Fruit fly (Drosophila melanogaster): ENCODE measurements around the gene CG15362.

DNA sequence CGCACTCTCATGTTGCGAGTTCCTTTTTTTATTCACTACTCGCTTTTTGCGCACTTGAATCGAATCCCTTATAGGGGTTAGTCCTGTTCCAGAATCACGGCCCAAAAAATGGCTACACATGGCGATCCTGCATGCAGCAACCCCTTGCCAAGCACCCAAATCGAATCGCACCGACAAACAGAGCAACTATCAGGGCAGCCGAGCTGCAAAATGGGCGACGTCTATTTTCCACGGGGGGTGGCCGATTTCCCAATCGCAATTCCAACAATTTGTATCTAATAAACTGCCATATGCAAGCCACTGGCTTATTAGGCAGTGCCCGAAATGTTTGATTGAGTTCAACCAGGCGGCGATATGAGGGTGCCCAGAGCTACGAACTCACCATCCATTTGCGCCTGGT lies 13.7 kb upstream of the CG15362 start:
- no peak for TF ChIP-seq CG3032 (tag; optimal IDR thresholded peaks at IDR 0.05)
- TF ChIP-seq CG6854 (GFP tag; optimal IDR thresholded peaks at IDR 0.05), result no peak
- no peak for TF ChIP-seq eg (GFP tag; IDR thresholded peaks at IDR 0.05)
- TF ChIP-seq fkh (GFP tag; optimal IDR thresholded peaks at IDR 0.05), result no peak
- no peak for TF ChIP-seq achi (GFP tag; optimal IDR thresholded peaks at IDR 0.05)
- no peak for TF ChIP-seq CG8632 (GFP tag; optimal IDR thresholded peaks at IDR 0.05)
- no peak for TF ChIP-seq CG8119 (GFP tag; IDR thresholded peaks at IDR 0.05)
- TF ChIP-seq ss (GFP tag; optimal IDR thresholded peaks at IDR 0.05), result no peak
- no peak for TF ChIP-seq Met (GFP tag; optimal IDR thresholded peaks at IDR 0.05)
- no peak for TF ChIP-seq CG6808 (GFP tag; optimal IDR thresholded peaks at IDR 0.05)
- no peak for TF ChIP-seq lz (GFP tag; optimal IDR thresholded peaks at IDR 0.05)
